Worm (Caenorhabditis elegans) whole organism, L4/young adult: Measurements from ENCODE around the gene T13C5.10.

Source experiments
- W03F9.2 ChIP-seq: fragments of 150-350 bp; optimal IDR thresholded peaks from 2 replicates; lab custom pipeline; 2014; ENCODE audit warnings: missing biosample characterization, missing genetic modification characterization
- him-1 ChIP-seq: sonication (generic microtip); optimal IDR thresholded peaks from 2 replicates; lab custom pipeline; 2016; ENCODE audit warnings: missing genotype, missing genetic modification reagents, missing genetic modification characterization, missing compliant biosample characterization

DNA sequence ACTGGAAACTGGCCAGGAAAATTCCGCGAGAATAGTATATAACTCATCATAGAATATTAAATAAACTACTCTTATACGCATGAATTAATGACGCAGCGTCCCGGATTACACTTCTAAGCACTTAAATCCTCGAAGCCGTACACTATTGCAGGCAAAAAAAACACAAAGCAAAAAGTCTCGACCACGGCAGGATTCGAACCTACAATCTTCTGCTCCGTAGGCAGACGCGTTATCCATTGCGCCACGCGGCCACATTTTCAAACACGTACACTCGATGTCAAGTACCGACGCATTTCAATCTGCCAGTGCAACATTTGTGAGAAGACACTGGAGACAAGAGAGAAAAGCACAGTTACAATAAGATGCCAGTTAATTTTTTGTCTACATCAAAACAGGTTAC, 31.9 kb downstream of the T13C5.10 start:
- TF ChIP-seq him-1 (tag; lab: Kevin White, UChicago) (peak; percentile 57), W03F9.2 (no peak)
